Worm (Caenorhabditis elegans) whole organism, young adult: ENCODE measurements around the gene F44E2.10.

Source experiments
- B0336.3 ChIP-seq: fragments of 200-800 bp; sonication (Bioruptor generic); IDR thresholded peaks from 2 replicates; pipeline ENCODE4 v1.3.6; 2022; ENCODE audit warnings: missing genetic modification characterization, missing compliant biosample characterization
- F22D6.2 ChIP-seq: sonication (generic microtip); optimal IDR thresholded peaks from 2 replicates; lab custom pipeline; 2016; ENCODE audit warnings: mild to moderate bottlenecking, missing genetic modification characterization, missing compliant biosample characterization
- F55B11.4 ChIP-seq: sonication (generic microtip); optimal IDR thresholded peaks from 2 replicates; lab custom pipeline; 2016; ENCODE audit warnings: missing compliant biosample characterization, missing genetic modification characterization, borderline replicate concordance; ENCODE audit not compliant: insufficient read depth
- F57A8.1 ChIP-seq: fragments of 200-800 bp; sonication (Bioruptor generic); optimal IDR thresholded peaks from 2 replicates; lab custom pipeline; 2018; ENCODE audit warnings: mild to moderate bottlenecking, missing genetic modification characterization, moderate library complexity, missing compliant biosample characterization
- Y79H2A.3 ChIP-seq: fragments of 200-800 bp; sonication (Bioruptor generic); conservative IDR thresholded peaks from 2 replicates; pipeline ENCODE4 v1.3.6; 2022; ENCODE audit warnings: missing genetic modification reagents, missing genetic modification characterization, missing compliant biosample characterization
- ZK185.1 ChIP-seq: sonication (generic microtip); optimal IDR thresholded peaks from 2 replicates; lab custom pipeline; 2016; ENCODE audit warnings: mild to moderate bottlenecking, missing genetic modification characterization, missing compliant biosample characterization; ENCODE audit not compliant: poor library complexity, severe bottlenecking
- atf-7 ChIP-seq: sonication (generic microtip); optimal IDR thresholded peaks from 2 replicates; lab custom pipeline; 2017; ENCODE audit warnings: mild to moderate bottlenecking, missing genetic modification characterization, missing compliant biosample characterization
- attf-5 ChIP-seq: fragments of 200-800 bp; sonication (Bioruptor generic); optimal IDR thresholded peaks from 2 replicates; lab custom pipeline; 2018; ENCODE audit warnings: mild to moderate bottlenecking, missing genetic modification characterization, missing compliant biosample characterization
- attf-6 ChIP-seq: fragments of 200-800 bp; sonication (Bioruptor generic); IDR thresholded peaks from 2 replicates; pipeline ENCODE4 v1.3.6; 2022; ENCODE audit warnings: missing genetic modification reagents, missing genetic modification characterization, missing compliant biosample characterization
- cebp-1 ChIP-seq, 2 experiments: fragments of 200-800 bp in 1 of 2; sonication (Bioruptor generic) in 1 of 2; sonication (generic microtip) in 1 of 2; IDR thresholded peaks in 1 of 2; optimal IDR thresholded peaks in 1 of 2; 2 replicates each; pipeline versions ENCODE4 v1.3.6 to Lab custom; 2017 to 2022; ENCODE audit warnings: missing compliant biosample characterization in 2 of 2, missing genetic modification characterization in 2 of 2, mild to moderate bottlenecking in 1 of 2, missing genetic modification reagents in 1 of 2, moderate library complexity in 1 of 2
- ceh-58 ChIP-seq: fragments of 200-800 bp; sonication (Bioruptor generic); IDR thresholded peaks from 2 replicates; pipeline ENCODE4 v1.3.6; 2022; ENCODE audit warnings: missing genetic modification characterization, missing compliant biosample characterization
- die-1 ChIP-seq: sonication (generic microtip); optimal IDR thresholded peaks from 2 replicates; lab custom pipeline; 2016; ENCODE audit warnings: missing genotype, mild to moderate bottlenecking, missing genetic modification characterization, missing compliant biosample characterization
- dpff-1 ChIP-seq: sonication (generic microtip); optimal IDR thresholded peaks from 2 replicates; lab custom pipeline; 2017; ENCODE audit warnings: mild to moderate bottlenecking, missing genetic modification characterization, missing compliant biosample characterization
- dpl-1 ChIP-seq: fragments of 150-350 bp; optimal IDR thresholded peaks from 2 replicates; lab custom pipeline; 2014; ENCODE audit warnings: missing biosample characterization, missing genetic modification reagents, missing genetic modification characterization
- egl-18 ChIP-seq: fragments of 200-800 bp; sonication (Bioruptor generic); IDR thresholded peaks from 2 replicates; pipeline ENCODE4 v1.3.6; 2022; ENCODE audit warnings: missing genetic modification reagents, missing genetic modification characterization, missing compliant biosample characterization
- him-1 ChIP-seq: sonication (generic microtip); optimal IDR thresholded peaks from 2 replicates; lab custom pipeline; 2016; ENCODE audit warnings: missing genotype, missing genetic modification reagents, missing genetic modification characterization, missing compliant biosample characterization
- lag-1 ChIP-seq: fragments of 200-800 bp; sonication (Bioruptor generic); IDR thresholded peaks from 2 replicates; pipeline ENCODE4 v1.3.6; 2022; ENCODE audit warnings: missing genetic modification reagents, missing genetic modification characterization, missing compliant biosample characterization
- let-607 ChIP-seq, 2 experiments: fragments of 200-800 bp in 1 of 2; sonication (Bioruptor generic) in 1 of 2; sonication (generic microtip) in 1 of 2; optimal IDR thresholded peaks; 2 replicates each; lab custom pipeline; 2016 to 2018; ENCODE audit warnings: mild to moderate bottlenecking in 2 of 2, missing compliant biosample characterization in 2 of 2, missing genetic modification characterization in 2 of 2, moderate library complexity in 2 of 2, missing genotype in 1 of 2
- lin-35 ChIP-seq, 3 experiments: fragments of 150-350 bp in 2 of 3; sonication (generic microtip) in 1 of 3; optimal IDR thresholded peaks; 2 replicates each; lab custom pipeline; 2014 to 2018; ENCODE audit warnings: missing biosample characterization in 3 of 3, missing genetic modification characterization in 3 of 3, missing genetic modification reagents in 3 of 3
- lin-40 ChIP-seq: sonication (generic microtip); optimal IDR thresholded peaks from 2 replicates; lab custom pipeline; 2016; ENCODE audit warnings: missing genetic modification characterization, mild to moderate bottlenecking, missing compliant biosample characterization, missing genotype, missing genetic modification reagents
- mes-4 ChIP-seq: sonication (generic microtip); optimal IDR thresholded peaks from 2 replicates; lab custom pipeline; 2016; ENCODE audit warnings: missing genotype, missing genetic modification characterization, missing compliant biosample characterization
- mxl-1 ChIP-seq: sonication (generic microtip); optimal IDR thresholded peaks from 2 replicates; lab custom pipeline; 2016; ENCODE audit warnings: missing genetic modification characterization, missing compliant biosample characterization
- nfya-1 ChIP-seq: sonication (generic microtip); optimal IDR thresholded peaks from 2 replicates; lab custom pipeline; 2017; ENCODE audit warnings: antibody characterized with exemption, missing compliant biosample characterization, missing genetic modification characterization, borderline replicate concordance; ENCODE audit not compliant: insufficient read depth
- nfyb-1 ChIP-seq: fragments of 200-800 bp; sonication (Bioruptor generic); IDR thresholded peaks from 2 replicates; pipeline ENCODE4 v1.3.6; 2022; ENCODE audit warnings: missing genetic modification reagents, missing genetic modification characterization, missing compliant biosample characterization
- nhr-80 ChIP-seq: sonication (generic microtip); optimal IDR thresholded peaks from 2 replicates; lab custom pipeline; 2016; ENCODE audit warnings: missing genetic modification characterization, missing compliant biosample characterization
- snpc-1.1 ChIP-seq: sonication (generic microtip); optimal IDR thresholded peaks from 2 replicates; lab custom pipeline; 2017; ENCODE audit warnings: missing genetic modification characterization, mild to moderate bottlenecking, missing compliant biosample characterization, antibody characterized with exemption, moderate library complexity, missing genotype, missing genetic modification reagents; ENCODE audit not compliant: insufficient read depth
- somi-1 ChIP-seq: fragments of 200-800 bp; sonication (Bioruptor generic); optimal IDR thresholded peaks from 2 replicates; lab custom pipeline; 2018; ENCODE audit warnings: mild to moderate bottlenecking, missing genetic modification characterization, missing compliant biosample characterization
- sptf-2 ChIP-seq: fragments of 200-800 bp; sonication (Bioruptor generic); optimal IDR thresholded peaks from 2 replicates; lab custom pipeline; 2018; ENCODE audit warnings: mild to moderate bottlenecking, missing genetic modification characterization, missing compliant biosample characterization
- tbp1 ChIP-seq: fragments of 200-800 bp; sonication (Bioruptor generic); optimal IDR thresholded peaks from 2 replicates; lab custom pipeline; 2018; ENCODE audit warnings: mild to moderate bottlenecking, missing genetic modification characterization, missing compliant biosample characterization
- unc-62 ChIP-seq: fragments of 150-350 bp; optimal IDR thresholded peaks from 2 replicates; lab custom pipeline; 2014; ENCODE audit warnings: missing biosample characterization, missing genetic modification reagents, missing genetic modification characterization
- xnd-1 ChIP-seq: sonication (generic microtip); optimal IDR thresholded peaks from 2 replicates; lab custom pipeline; 2016; ENCODE audit warnings: missing genotype, missing genetic modification reagents, missing genetic modification characterization, missing compliant biosample characterization
- zim-3 ChIP-seq: sonication (generic microtip); optimal IDR thresholded peaks from 2 replicates; lab custom pipeline; 2017; ENCODE audit warnings: mild to moderate bottlenecking, missing genetic modification characterization, moderate library complexity, missing compliant biosample characterization
- ztf-22 ChIP-seq: fragments of 200-800 bp; sonication (Bioruptor generic); optimal IDR thresholded peaks from 2 replicates; lab custom pipeline; 2018; ENCODE audit warnings: mild to moderate bottlenecking, missing genetic modification characterization, moderate library complexity, missing compliant biosample characterization
- ztf-25 ChIP-seq: fragments of 200-800 bp; sonication (Bioruptor generic); IDR thresholded peaks from 2 replicates; pipeline ENCODE4 v1.3.6; 2022; ENCODE audit warnings: missing genetic modification reagents, missing genetic modification characterization, missing compliant biosample characterization
- ztf-26 ChIP-seq: sonication (generic microtip); optimal IDR thresholded peaks from 2 replicates; lab custom pipeline; 2017; ENCODE audit warnings: missing genetic modification characterization, missing compliant biosample characterization

The F44E2.10 gene

ce11 chrIII:8784500-8784899, 46.4 kb downstream of the F44E2.10 start:
- TF ChIP-seq nfya-1 (tag; lab: Kevin White, UChicago) = no peak
- no peak for TF ChIP-seq lag-1
- no peak for TF ChIP-seq Y79H2A.3 (GFP tag; lab: Robert Waterston, UW)
- no peak for TF ChIP-seq dpff-1 (tag; lab: Kevin White, UChicago)
- no peak for TF ChIP-seq lin-35 (GFP tag; optimal IDR thresholded peaks at IDR 0.05; lab: Kevin White, UChicago)
- TF ChIP-seq xnd-1 (tag; lab: Kevin White, UChicago) = no peak
- no peak for TF ChIP-seq nfyb-1 (GFP tag; lab: Robert Waterston, UW)
- TF ChIP-seq ZK185.1 (tag; lab: Kevin White, UChicago) = no peak
- no peak for TF ChIP-seq egl-18
- no peak for TF ChIP-seq B0336.3 (GFP tag; lab: Robert Waterston, UW)
- no peak for TF ChIP-seq dpl-1 (GFP tag; lab: Kevin White, UChicago)
- TF ChIP-seq snpc-1.1 (tag; lab: Kevin White, UChicago) = no peak
- TF ChIP-seq atf-7 (tag; lab: Kevin White, UChicago) = no peak

DNA sequence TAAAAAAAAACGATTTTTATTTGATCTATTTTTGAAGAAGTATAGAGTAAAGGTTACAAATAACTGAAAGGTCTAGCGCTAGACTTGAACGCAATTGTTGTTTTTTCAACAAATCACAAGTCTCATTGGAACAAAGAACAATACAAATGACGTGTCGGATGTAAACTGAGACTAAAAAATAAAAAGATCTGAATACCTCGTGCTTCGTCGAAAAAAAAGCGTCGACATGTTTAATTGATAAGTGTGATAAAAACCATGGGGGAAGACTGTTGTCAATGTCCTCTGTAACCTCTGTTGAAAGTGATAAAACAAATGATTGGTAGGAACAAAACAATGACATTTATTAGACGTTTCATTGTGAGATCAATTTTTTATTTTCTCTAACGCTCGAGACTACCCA, 48.2 kb downstream of the F44E2.10 start:
- TF ChIP-seq tbp1 (GFP tag; lab: Kevin White, UChicago) (peak; percentile 25), ztf-25 (GFP tag; lab: Robert Waterston, UW) (no peak), nfyb-1 (GFP tag; lab: Robert Waterston, UW) (peak; percentile 23; the same call in 1 of the 2 replicates), cebp-1 (GFP tag; IDR thresholded peaks at IDR 0.05; lab: Robert Waterston, UW) (0 out of 2 replicates have a peak, but pooled peaks have one; percentile 35), cebp-1 (tag; optimal IDR thresholded peaks at IDR 0.05; lab: Kevin White, UChicago) (peak; percentile 44), let-607 (tag; optimal IDR thresholded peaks at IDR 0.05; lab: Kevin White, UChicago) (peak in 1 of 2 experiments; percentile 37), sptf-2 (GFP tag; lab: Kevin White, UChicago) (no peak), lin-40 (peak; percentile 44), ztf-22 (GFP tag; lab: Kevin White, UChicago) (peak; percentile 30), zim-3 (tag; lab: Kevin White, UChicago) (no peak), attf-5 (peak; percentile 49), F22D6.2 (tag; lab: Kevin White, UChicago) (peak; percentile 7), die-1 (tag; lab: Kevin White, UChicago) (peak; percentile 44), ztf-26 (tag; lab: Kevin White, UChicago) (peak; percentile 75), him-1 (tag; lab: Kevin White, UChicago) (no peak), nhr-80 (tag; lab: Kevin White, UChicago) (peak; percentile 90), F55B11.4 (tag; lab: Kevin White, UChicago) (no peak), unc-62 (GFP tag; lab: Kevin White, UChicago) (peak; percentile 44), somi-1 (peak; percentile 65), atf-7 (tag; lab: Kevin White, UChicago) (peak; percentile 47), F57A8.1 (no peak)

ce11 chrIII:8782080-8782479, 48.8 kb downstream of the F44E2.10 start:
- TF ChIP-seq ceh-58 (GFP tag; lab: Robert Waterston, UW) (no peak), attf-6 (GFP tag; lab: Robert Waterston, UW) (no peak), mxl-1 (tag; lab: Kevin White, UChicago) (no peak), cebp-1 (GFP tag; IDR thresholded peaks at IDR 0.05; lab: Robert Waterston, UW) (no peak), cebp-1 (tag; optimal IDR thresholded peaks at IDR 0.05; lab: Kevin White, UChicago) (peak; percentile 68), mes-4 (tag; lab: Kevin White, UChicago) (no peak)
